Worm (Caenorhabditis elegans): ENCODE data around the gene usp-50.

- TF ChIP-seq lsy-2 (tag; optimal IDR thresholded peaks at IDR 0.05) (no peak), nhr-10 (tag; optimal IDR thresholded peaks at IDR 0.05) (no peak), nhr-12 (tag; optimal IDR thresholded peaks at IDR 0.05) (no peak), zag-1 (tag; optimal IDR thresholded peaks at IDR 0.05) (no peak), snpc-4 (tag; optimal IDR thresholded peaks at IDR 0.05) (no peak), ama-1 (optimal IDR thresholded peaks at IDR 0.05) (no peak), nhr-77 (tag; optimal IDR thresholded peaks at IDR 0.05) (no peak), ztf-11 (tag; optimal IDR thresholded peaks at IDR 0.05) (no peak), nhr-11 (tag; optimal IDR thresholded peaks at IDR 0.05) (no peak), nhr-21 (tag; optimal IDR thresholded peaks at IDR 0.05) (no peak), egl-27 (tag; optimal IDR thresholded peaks at IDR 0.05) (no peak), nhr-23 (tag; optimal IDR thresholded peaks at IDR 0.05) (no peak), ztf-4 (tag; optimal IDR thresholded peaks at IDR 0.05) (no peak)
Observed at ce11 chrV:17948036-17948691, 23.4 kb downstream of the usp-50 start.

Measured in whole organism, L2 larva.